Fruit fly (Drosophila melanogaster) whole organism, embryonic: ENCODE results near the gene SmD1.

Source experiments
- Abd-B ChIP-seq: fragments of 200-800 bp; sonication (Bioruptor generic); optimal IDR thresholded peaks from 2 replicates; lab custom pipeline; 2018; ENCODE audit warnings: missing biosample characterization, mild to moderate bottlenecking, missing genetic modification characterization, moderate library complexity
- Atf-2 ChIP-seq: fragments of 200-800 bp; sonication (Bioruptor generic); optimal IDR thresholded peaks from 2 replicates; lab custom pipeline; 2016; ENCODE audit warnings: missing biosample characterization, missing genetic modification characterization
- BtbVII ChIP-seq: fragments of 200-800 bp; sonication (Bioruptor generic); optimal IDR thresholded peaks from 3 replicates; lab custom pipeline; 2017; ENCODE audit warnings: missing biosample characterization, mild to moderate bottlenecking, missing genetic modification characterization
- CG10267 ChIP-seq: fragments of 200-800 bp; sonication (Bioruptor generic); optimal IDR thresholded peaks from 2 replicates; lab custom pipeline; 2018; ENCODE audit warnings: missing biosample characterization, mild to moderate bottlenecking, missing genetic modification characterization, moderate library complexity
- CG1233 ChIP-seq: fragments of 200-800 bp; sonication (Bioruptor generic); optimal IDR thresholded peaks from 4 replicates; lab custom pipeline; 2018; ENCODE audit warnings: missing biosample characterization, mild to moderate bottlenecking, missing genetic modification characterization
- CG14050 ChIP-seq: fragments of 200-800 bp; sonication (Bioruptor generic); IDR thresholded peaks from 3 replicates; pipeline ENCODE4 v1.3.6; 2022; ENCODE audit warnings: missing biosample characterization, missing genetic modification characterization
- CG2129 ChIP-seq: fragments of 200-800 bp; sonication (Bioruptor generic); IDR thresholded peaks from 2 replicates; pipeline ENCODE4 v1.3.6; 2022; ENCODE audit warnings: missing biosample characterization, missing genetic modification characterization; ENCODE audit not compliant: partially characterized antibody
- CG2875 ChIP-seq: fragments of 200-800 bp; sonication (Bioruptor generic); optimal IDR thresholded peaks from 2 replicates; lab custom pipeline; 2017; ENCODE audit warnings: missing biosample characterization, mild to moderate bottlenecking, missing genetic modification characterization, missing genetic modification reagents
- CG34376 ChIP-seq: fragments of 200-800 bp; sonication (Bioruptor generic); optimal IDR thresholded peaks from 2 replicates; lab custom pipeline; 2018; ENCODE audit warnings: missing biosample characterization, mild to moderate bottlenecking, missing genetic modification characterization
- CG43689 ChIP-seq: fragments of 200-800 bp; sonication (Bioruptor generic); IDR thresholded peaks from 2 replicates; pipeline ENCODE4 v1.3.6; 2022; ENCODE audit warnings: missing biosample characterization, missing genetic modification characterization
- CG8359 ChIP-seq: fragments of 200-800 bp; sonication (Bioruptor generic); optimal IDR thresholded peaks from 2 replicates; lab custom pipeline; 2017; ENCODE audit warnings: missing biosample characterization, mild to moderate bottlenecking, missing genetic modification characterization, borderline replicate concordance
- CG9609 ChIP-seq: fragments of 200-800 bp; sonication (Bioruptor generic); optimal IDR thresholded peaks from 3 replicates; lab custom pipeline; 2016; ENCODE audit warnings: missing biosample characterization, missing genetic modification characterization
- CG9817 ChIP-seq: fragments of 200-800 bp; sonication (Bioruptor generic); optimal IDR thresholded peaks from 2 replicates; lab custom pipeline; 2018; ENCODE audit warnings: missing biosample characterization, mild to moderate bottlenecking, missing genetic modification characterization, moderate library complexity
- CHES-1-like ChIP-seq: fragments of 200-800 bp; sonication (Bioruptor generic); optimal IDR thresholded peaks from 2 replicates; lab custom pipeline; 2016; ENCODE audit warnings: missing biosample characterization, missing genetic modification characterization
- Dad ChIP-seq: fragments of 200-800 bp; sonication (Bioruptor generic); optimal IDR thresholded peaks from 3 replicates; lab custom pipeline; 2016; ENCODE audit warnings: missing biosample characterization, missing genetic modification characterization
- H2.0 ChIP-seq: fragments of 200-800 bp; sonication (Bioruptor generic); IDR thresholded peaks from 2 replicates; pipeline ENCODE4 v1.3.6; 2022; ENCODE audit warnings: missing biosample characterization, missing genetic modification characterization
- Hmr ChIP-seq: fragments of 200-800 bp; sonication (Bioruptor generic); optimal IDR thresholded peaks from 3 replicates; lab custom pipeline; 2017; ENCODE audit warnings: mild to moderate bottlenecking, missing biosample characterization, missing genetic modification reagents, missing genetic modification characterization
- MESR4 ChIP-seq: fragments of 200-800 bp; sonication (Bioruptor generic); optimal IDR thresholded peaks from 2 replicates; lab custom pipeline; 2018; ENCODE audit warnings: missing biosample characterization, mild to moderate bottlenecking, missing genetic modification characterization, moderate library complexity
- Med ChIP-seq: fragments of 200-800 bp; sonication (Bioruptor generic); peaks from one replicate; lab custom pipeline; 2016; ENCODE audit warnings: missing biosample characterization, missing genetic modification characterization, mild to moderate bottlenecking, inconsistent platforms, moderate library complexity
- Meics ChIP-seq: fragments of 200-800 bp; sonication (Bioruptor generic); optimal IDR thresholded peaks from 2 replicates; lab custom pipeline; 2017; ENCODE audit warnings: missing biosample characterization, mild to moderate bottlenecking, missing genetic modification characterization
- NFAT ChIP-seq: fragments of 200-800 bp; sonication (Bioruptor generic); IDR thresholded peaks from 2 replicates; pipeline ENCODE4 v1.3.6; 2022; ENCODE audit warnings: missing biosample characterization, missing genetic modification characterization
- TFAM ChIP-seq: fragments of 200-800 bp; sonication (Bioruptor generic); optimal IDR thresholded peaks from 2 replicates; lab custom pipeline; 2017; ENCODE audit warnings: missing biosample characterization, missing genetic modification characterization, inconsistent platforms
- Trl ChIP-seq, 3 experiments: fragments of >200 bp in 2 of 3; fragments of 200-800 bp in 1 of 3; sonication (Bioruptor generic) in 1 of 3; optimal IDR thresholded peaks; 2 replicates in 1 of 3; 3 replicates in 2 of 3; lab custom pipeline; 2016 to 2017; ENCODE audit warnings: missing biosample characterization in 1 of 3, missing genetic modification characterization in 1 of 3
- abd-A ChIP-seq: fragments of 200-800 bp; sonication (Bioruptor generic); optimal IDR thresholded peaks from 3 replicates; lab custom pipeline; 2019; ENCODE audit warnings: missing biosample characterization, mild to moderate bottlenecking, missing genetic modification characterization, moderate library complexity
- amos ChIP-seq: fragments of 200-800 bp; sonication (Bioruptor generic); IDR thresholded peaks from 2 replicates; pipeline ENCODE4 v1.3.6; 2022; ENCODE audit warnings: missing biosample characterization, missing genetic modification characterization; ENCODE audit not compliant: partially characterized antibody
- bab2 ChIP-seq: fragments of 200-800 bp; sonication (Bioruptor generic); optimal IDR thresholded peaks from 2 replicates; lab custom pipeline; 2016; ENCODE audit warnings: missing biosample characterization, missing genetic modification characterization
- bowl ChIP-seq: fragments of 200-800 bp; sonication (Bioruptor generic); IDR thresholded peaks from 2 replicates; pipeline ENCODE4 v1.3.6; 2022; ENCODE audit warnings: missing biosample characterization, missing genetic modification characterization
- caup ChIP-seq: fragments of 200-800 bp; sonication (Bioruptor generic); optimal IDR thresholded peaks from 3 replicates; lab custom pipeline; 2017; ENCODE audit warnings: missing biosample characterization, mild to moderate bottlenecking, missing genetic modification characterization, moderate library complexity; ENCODE audit not compliant: severe bottlenecking
- cg ChIP-seq: fragments of 200-800 bp; sonication (Bioruptor generic); optimal IDR thresholded peaks from 3 replicates; lab custom pipeline; 2019; ENCODE audit warnings: missing biosample characterization, mild to moderate bottlenecking, missing genetic modification characterization, moderate library complexity
- danr ChIP-seq: fragments of 200-800 bp; sonication (Bioruptor generic); IDR thresholded peaks from 2 replicates; pipeline ENCODE4 v1.3.6; 2022; ENCODE audit warnings: missing biosample characterization, missing genetic modification characterization
- dysf ChIP-seq: fragments of 200-800 bp; sonication (Bioruptor generic); IDR thresholded peaks from 3 replicates; pipeline ENCODE4 v1.3.6; 2022; ENCODE audit warnings: missing biosample characterization, missing genetic modification characterization
- esg ChIP-seq: fragments of 200-800 bp; sonication (Bioruptor generic); conservative IDR thresholded peaks from 2 replicates; pipeline ENCODE4 v1.3.6; 2022; ENCODE audit warnings: missing biosample characterization, missing genetic modification characterization
- exex ChIP-seq: fragments of 200-800 bp; sonication (Bioruptor generic); optimal IDR thresholded peaks from 4 replicates; lab custom pipeline; 2018; ENCODE audit warnings: missing biosample characterization, mild to moderate bottlenecking, missing genetic modification characterization, moderate library complexity
- lov ChIP-seq, 2 experiments: fragments of 200-800 bp in 1 of 2; fragments of >200 bp in 1 of 2; sonication (Bioruptor generic) in 1 of 2; IDR thresholded peaks in 1 of 2; optimal IDR thresholded peaks in 1 of 2; 2 replicates in 1 of 2; 3 replicates in 1 of 2; pipeline versions ENCODE4 v1.3.6 to Lab custom; 2017 to 2022; ENCODE audit warnings: missing biosample characterization in 1 of 2, missing genetic modification characterization in 1 of 2
- oc ChIP-seq: fragments of 200-800 bp; sonication (Bioruptor generic); optimal IDR thresholded peaks from 2 replicates; lab custom pipeline; 2018; ENCODE audit warnings: missing biosample characterization, mild to moderate bottlenecking, missing genetic modification characterization, moderate library complexity
- phol ChIP-seq: fragments of 200-800 bp; sonication (Bioruptor generic); optimal IDR thresholded peaks from 3 replicates; lab custom pipeline; 2018; ENCODE audit warnings: missing biosample characterization, mild to moderate bottlenecking, missing genetic modification characterization, moderate library complexity
- pum ChIP-seq: fragments of 200-800 bp; sonication (Bioruptor generic); optimal IDR thresholded peaks from 2 replicates; lab custom pipeline; 2016; ENCODE audit warnings: missing biosample characterization, missing genetic modification characterization
- ro ChIP-seq: fragments of 200-800 bp; sonication (Bioruptor generic); IDR thresholded peaks from 2 replicates; pipeline ENCODE4 v1.3.6; 2022; ENCODE audit warnings: missing biosample characterization, missing genetic modification characterization
- row ChIP-seq: fragments of 200-800 bp; sonication (Bioruptor generic); IDR thresholded peaks from 3 replicates; pipeline ENCODE4 v1.3.6; 2022; ENCODE audit warnings: missing biosample characterization, missing genetic modification characterization
- sd ChIP-seq: fragments of 200-800 bp; sonication (Bioruptor generic); optimal IDR thresholded peaks from 3 replicates; lab custom pipeline; 2018; ENCODE audit warnings: missing biosample characterization, mild to moderate bottlenecking, missing genetic modification characterization, moderate library complexity
- sens ChIP-seq: fragments of 200-800 bp; sonication (Bioruptor generic); peaks from one replicate; lab custom pipeline; 2016; ENCODE audit warnings: missing biosample characterization, missing genetic modification characterization
- seq ChIP-seq: fragments of 200-800 bp; sonication (Bioruptor generic); IDR thresholded peaks from 2 replicates; pipeline ENCODE4 v1.3.6; 2022; ENCODE audit warnings: missing biosample characterization, missing genetic modification characterization
- sisA ChIP-seq: fragments of 200-800 bp; sonication (Bioruptor generic); IDR thresholded peaks from 2 replicates; pipeline ENCODE4 v1.3.6; 2022; ENCODE audit warnings: missing biosample characterization, missing genetic modification characterization
- slou ChIP-seq: fragments of 200-800 bp; sonication (Bioruptor generic); optimal IDR thresholded peaks from 3 replicates; lab custom pipeline; 2016; ENCODE audit warnings: missing biosample characterization, missing genetic modification characterization
- sob ChIP-seq: fragments of 200-800 bp; sonication (Bioruptor generic); IDR thresholded peaks from 2 replicates; pipeline ENCODE4 v1.3.6; 2022; ENCODE audit warnings: missing biosample characterization, missing genetic modification characterization
- sqz ChIP-seq: fragments of 200-800 bp; sonication (Bioruptor generic); optimal IDR thresholded peaks from 3 replicates; lab custom pipeline; 2018; ENCODE audit warnings: missing biosample characterization, mild to moderate bottlenecking, missing genetic modification characterization

The SmD1 gene

DNA sequence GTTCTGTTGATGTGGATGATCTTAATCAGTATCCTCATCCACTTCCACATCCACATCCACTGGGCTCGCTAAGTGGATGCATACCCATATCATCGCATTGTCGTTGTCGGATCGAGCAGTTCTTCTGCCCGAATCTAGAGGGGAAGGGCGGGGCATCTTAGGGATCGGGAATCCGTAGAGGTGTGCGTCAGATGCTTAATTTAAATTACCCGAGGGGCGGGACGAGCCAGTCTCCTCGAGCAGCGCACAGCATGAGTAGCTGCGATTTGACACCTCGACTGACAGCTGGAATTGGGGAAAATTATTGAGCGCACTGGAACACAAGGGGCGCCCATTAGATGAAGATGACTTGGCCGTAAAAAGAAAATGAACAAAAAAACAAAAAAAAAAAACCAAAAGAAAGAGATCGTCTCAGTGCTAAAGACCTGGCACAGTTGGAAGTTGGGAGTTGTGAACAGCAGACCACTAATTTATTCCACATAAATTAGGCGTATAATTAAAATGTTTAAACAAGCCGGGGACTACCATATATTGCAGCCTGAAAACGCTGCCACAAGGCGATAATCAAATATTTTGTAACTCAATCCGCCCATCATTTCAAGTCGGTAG is 19.7 kb downstream of the SmD1 start (continued):
- TF ChIP-seq Med (GFP tag; lab: Kevin White, UChicago) (peak; percentile 20), CG9609 (GFP tag; lab: Kevin White, UChicago) (no peak), sd (peak; percentile 26), H2.0 (GFP tag; lab: Robert Waterston, UW) (0 out of 2 replicates have a peak, but pooled peaks have one; percentile 15), Trl (optimal IDR thresholded peaks at IDR 0.05; lab: Kevin White, UChicago) (no peak), Trl (GFP tag; optimal IDR thresholded peaks at IDR 0.05; lab: Kevin White, UChicago) (no peak)

DNA sequence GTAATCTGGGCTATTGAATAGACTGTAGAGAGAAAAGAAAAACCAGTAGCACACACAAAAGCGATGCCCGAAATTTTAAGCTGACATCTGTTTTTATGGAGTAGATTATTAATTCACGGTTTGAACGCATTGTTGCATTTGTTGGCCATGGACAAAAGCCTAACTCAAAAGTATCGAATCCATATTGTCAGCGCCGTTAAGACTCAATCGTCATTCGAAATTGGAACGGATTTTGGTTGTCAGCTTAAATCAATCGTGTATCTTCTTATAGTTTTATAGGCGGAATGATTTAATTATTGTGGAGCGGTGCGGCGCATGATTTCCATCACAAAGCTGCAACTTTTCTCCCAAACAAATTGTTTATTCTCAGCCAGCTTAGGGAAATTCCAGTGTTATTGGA is 23.0 kb downstream of the SmD1 start:
- TF ChIP-seq bowl (GFP tag; lab: Robert Waterston, UW) (peak; percentile 29; the same call in 1 of the 2 replicates), oc (tag; lab: Kevin White, UChicago) (peak; percentile 98), abd-A (tag; lab: Kevin White, UChicago) (peak; percentile 61), CG34376 (GFP tag; lab: Kevin White, UChicago) (no peak), sd (peak; percentile 2), sqz (no peak)
- TF ChIP-seq, all 482 proteins: peak for 4

DNA sequence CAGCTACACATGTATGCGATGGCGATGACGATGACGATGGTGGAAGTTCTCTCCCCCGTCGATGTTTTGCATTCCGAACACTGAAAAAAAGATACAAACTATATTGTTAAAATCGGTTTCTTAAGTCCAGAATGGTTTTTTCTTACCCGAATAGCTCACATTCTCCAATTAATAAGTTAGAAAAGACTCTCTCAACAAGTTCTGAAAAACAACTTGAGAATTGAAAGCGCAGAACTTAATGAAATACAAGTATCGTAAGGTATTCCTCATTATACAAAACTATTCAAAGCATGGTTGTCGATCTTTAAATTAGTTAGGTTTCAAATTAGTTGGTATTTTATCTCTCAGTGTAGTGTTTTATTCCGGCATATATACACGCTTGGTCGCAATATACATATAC is 28.0 kb downstream of the SmD1 start:
- TF ChIP-seq danr (no peak), Abd-B (no peak), row (GFP tag; lab: Robert Waterston, UW) (no peak), slou (GFP tag; lab: Kevin White, UChicago) (no peak), CG43689 (no peak), exex (tag; lab: Kevin White, UChicago) (no peak), seq (no peak), caup (GFP tag; lab: Kevin White, UChicago) (no peak), amos (GFP tag; lab: Robert Waterston, UW) (no peak), bab2 (GFP tag; lab: Kevin White, UChicago) (no peak), phol (tag; lab: Kevin White, UChicago) (peak; percentile 20), esg (GFP tag; lab: Robert Waterston, UW) (no peak), CG2129 (no peak), Hmr (GFP tag; lab: Kevin White, UChicago) (no peak), CG9817 (tag; lab: Kevin White, UChicago) (no peak), cg (GFP tag; lab: Kevin White, UChicago) (no peak), TFAM (GFP tag; lab: Kevin White, UChicago) (no peak), lov (optimal IDR thresholded peaks at IDR 0.05; lab: Kevin White, UChicago) (no peak), lov (GFP tag; IDR thresholded peaks at IDR 0.05; lab: Robert Waterston, UW) (no peak), CG10267 (tag; lab: Kevin White, UChicago) (no peak), Atf-2 (GFP tag; lab: Kevin White, UChicago) (no peak), Dad (GFP tag; lab: Kevin White, UChicago) (no peak), pum (GFP tag; lab: Kevin White, UChicago) (no peak), sisA (GFP tag; lab: Robert Waterston, UW) (no peak), sob (GFP tag; lab: Robert Waterston, UW) (no peak), CG2875 (GFP tag; lab: Kevin White, UChicago) (no peak), dysf (GFP tag; lab: Robert Waterston, UW) (no peak), BtbVII (GFP tag; lab: Kevin White, UChicago) (no peak), sens (peak; percentile 49), Med (GFP tag; lab: Kevin White, UChicago) (peak; percentile 19), CHES-1-like (GFP tag; lab: Kevin White, UChicago) (no peak), Meics (no peak), NFAT (no peak), CG8359 (GFP tag; lab: Kevin White, UChicago) (no peak), CG14050 (GFP tag; lab: Robert Waterston, UW) (no peak), MESR4 (GFP tag; lab: Kevin White, UChicago) (no peak), CG1233 (no peak), ro (GFP tag; lab: Robert Waterston, UW) (no peak)
